Fruit fly (Drosophila melanogaster) whole organism, adult: ENCODE data around the gene lbl.

Source experiments
- CG12768 ChIP-seq: fragments of 200-800 bp; sonication (Bioruptor generic); optimal IDR thresholded peaks from 2 replicates; lab custom pipeline; 2017; ENCODE audit warnings: missing biosample characterization, missing genetic modification characterization, mild to moderate bottlenecking, moderate library complexity, missing genetic modification reagents
- CG33017 ChIP-seq: fragments of 200-800 bp; sonication (Bioruptor generic); optimal IDR thresholded peaks from 2 replicates; lab custom pipeline; 2018; ENCODE audit warnings: missing biosample characterization, mild to moderate bottlenecking, missing genetic modification characterization, moderate library complexity
- CG5204 ChIP-seq: fragments of 200-800 bp; sonication (Bioruptor generic); optimal IDR thresholded peaks from 2 replicates; lab custom pipeline; 2016; ENCODE audit warnings: missing biosample characterization, missing genetic modification characterization
- CG7045 ChIP-seq: fragments of 200-800 bp; sonication (Bioruptor generic); optimal IDR thresholded peaks from 2 replicates; lab custom pipeline; 2017; ENCODE audit warnings: missing biosample characterization, mild to moderate bottlenecking, missing genetic modification characterization
- Clk ChIP-seq: fragments of 200-800 bp; sonication (Bioruptor generic); optimal IDR thresholded peaks from 2 replicates; lab custom pipeline; 2017; ENCODE audit warnings: missing biosample characterization, missing genetic modification characterization
- Crg-1 ChIP-seq: fragments of 200-800 bp; sonication (Bioruptor generic); optimal IDR thresholded peaks from 2 replicates; lab custom pipeline; 2016; ENCODE audit warnings: missing biosample characterization, missing genetic modification characterization
- cic ChIP-seq: fragments of 200-800 bp; sonication (Bioruptor generic); optimal IDR thresholded peaks from 2 replicates; lab custom pipeline; 2017; ENCODE audit warnings: missing biosample characterization, mild to moderate bottlenecking, missing genetic modification characterization, moderate library complexity
- kay ChIP-seq: fragments of 200-800 bp; sonication (Bioruptor generic); peaks from one replicate; lab custom pipeline; 2016; ENCODE audit warnings: missing biosample characterization, missing genetic modification characterization, borderline replicate concordance
- ovo ChIP-seq: fragments of 200-800 bp; sonication (Bioruptor generic); optimal IDR thresholded peaks from 2 replicates; lab custom pipeline; 2016; ENCODE audit warnings: missing biosample characterization, missing genetic modification characterization
- toe ChIP-seq: fragments of 200-800 bp; sonication (Bioruptor generic); optimal IDR thresholded peaks from 2 replicates; lab custom pipeline; 2016; ENCODE audit warnings: missing biosample characterization, missing genetic modification characterization

DNA sequence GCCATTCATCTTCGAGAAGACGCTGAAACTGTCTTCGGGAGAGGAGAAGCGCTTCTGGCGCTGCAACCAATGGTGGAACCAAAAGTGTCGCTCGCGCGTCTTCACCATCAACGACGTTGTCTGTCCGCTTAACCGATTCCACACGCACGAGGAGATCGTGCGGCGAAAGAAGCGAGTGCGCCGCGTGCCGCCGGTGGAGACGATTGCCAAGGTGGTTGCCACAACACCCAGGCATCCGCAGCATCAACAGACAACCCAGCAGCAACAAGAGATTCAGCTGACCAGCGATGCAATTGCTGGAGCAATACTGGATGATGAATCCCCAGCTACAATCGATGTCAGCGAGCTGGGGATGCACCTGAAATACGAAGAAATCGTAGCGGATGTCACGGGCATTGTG, 65.5 kb downstream of the lbl start:
- no peak for TF ChIP-seq cic (GFP tag; lab: Kevin White, UChicago)
- TF ChIP-seq Crg-1 (GFP tag; lab: Kevin White, UChicago) = no peak
- TF ChIP-seq CG33017 (tag; lab: Kevin White, UChicago) = no peak
- no peak for TF ChIP-seq CG12768 (GFP tag; lab: Kevin White, UChicago)
- TF ChIP-seq kay (GFP tag; lab: Kevin White, UChicago) = no peak
- TF ChIP-seq Clk (GFP tag; lab: Kevin White, UChicago) = no peak
- TF ChIP-seq CG7045 = no peak
- TF ChIP-seq toe (GFP tag; lab: Kevin White, UChicago) = no peak
- no peak for TF ChIP-seq ovo (GFP tag; lab: Kevin White, UChicago)
- no peak for TF ChIP-seq CG5204 (GFP tag; lab: Kevin White, UChicago)
